Worm (Caenorhabditis elegans) whole organism, young adult: ENCODE data around the gene F55G11.1.

ENCODE experiments used
- D2030.7 ChIP-seq: fragments of 200-800 bp; sonication (Bioruptor generic); IDR thresholded peaks from 2 replicates; pipeline ENCODE4 v1.3.6; 2022; ENCODE audit warnings: missing genetic modification reagents, missing genetic modification characterization, missing compliant biosample characterization
- F22D6.2 ChIP-seq: sonication (generic microtip); optimal IDR thresholded peaks from 2 replicates; lab custom pipeline; 2016; ENCODE audit warnings: mild to moderate bottlenecking, missing genetic modification characterization, missing compliant biosample characterization
- T07F8.4 ChIP-seq: sonication (generic microtip); optimal IDR thresholded peaks from 2 replicates; lab custom pipeline; 2016; ENCODE audit warnings: mild to moderate bottlenecking, missing genetic modification characterization, moderate library complexity, missing compliant biosample characterization
- Y53G8AR.9 ChIP-seq: fragments of 200-800 bp; sonication (Bioruptor generic); conservative IDR thresholded peaks from 2 replicates; pipeline ENCODE4 v1.3.6; 2022; ENCODE audit warnings: missing genetic modification reagents, missing genetic modification characterization, missing compliant biosample characterization
- Y67H2A.10 ChIP-seq: fragments of 200-800 bp; sonication (Bioruptor generic); conservative IDR thresholded peaks from 2 replicates; pipeline ENCODE4 v1.3.6; 2022; ENCODE audit warnings: missing genetic modification reagents, missing genetic modification characterization, missing compliant biosample characterization
- Y79H2A.3 ChIP-seq: fragments of 200-800 bp; sonication (Bioruptor generic); conservative IDR thresholded peaks from 2 replicates; pipeline ENCODE4 v1.3.6; 2022; ENCODE audit warnings: missing genetic modification reagents, missing genetic modification characterization, missing compliant biosample characterization
- ama-1 ChIP-seq, 3 experiments: fragments of 150-350 bp in 1 of 3; sonication (generic microtip) in 2 of 3; optimal IDR thresholded peaks; 2 replicates each; lab custom pipeline; 2014 to 2018; ENCODE audit warnings: missing biosample characterization in 2 of 3, missing genetic modification characterization in 2 of 3, missing genetic modification reagents in 2 of 3
- bed-1 ChIP-seq: fragments of 200-800 bp; sonication (Bioruptor generic); IDR thresholded peaks from 2 replicates; pipeline ENCODE4 v1.3.6; 2022; ENCODE audit warnings: missing genetic modification reagents, missing genetic modification characterization, missing compliant biosample characterization
- chd-7 ChIP-seq: sonication (generic microtip); optimal IDR thresholded peaks from 2 replicates; lab custom pipeline; 2016; ENCODE audit warnings: mild to moderate bottlenecking, missing genetic modification characterization, moderate library complexity, missing compliant biosample characterization
- egl-44 ChIP-seq: fragments of 200-800 bp; sonication (Bioruptor generic); IDR thresholded peaks from 2 replicates; pipeline ENCODE4 v1.3.6; 2022; ENCODE audit warnings: missing genetic modification reagents, missing genetic modification characterization, missing compliant biosample characterization
- hmg-20 ChIP-seq: fragments of 200-800 bp; sonication (Bioruptor generic); IDR thresholded peaks from 2 replicates; pipeline ENCODE4 v1.3.6; 2022; ENCODE audit warnings: missing genetic modification reagents, missing genetic modification characterization, missing compliant biosample characterization
- let-607 ChIP-seq, 2 experiments: fragments of 200-800 bp in 1 of 2; sonication (Bioruptor generic) in 1 of 2; sonication (generic microtip) in 1 of 2; optimal IDR thresholded peaks; 2 replicates each; lab custom pipeline; 2016 to 2018; ENCODE audit warnings: mild to moderate bottlenecking in 2 of 2, missing compliant biosample characterization in 2 of 2, missing genetic modification characterization in 2 of 2, moderate library complexity in 2 of 2, missing genotype in 1 of 2
- lin-35 ChIP-seq, 3 experiments: fragments of 150-350 bp in 2 of 3; sonication (generic microtip) in 1 of 3; optimal IDR thresholded peaks; 2 replicates each; lab custom pipeline; 2014 to 2018; ENCODE audit warnings: missing biosample characterization in 3 of 3, missing genetic modification characterization in 3 of 3, missing genetic modification reagents in 3 of 3
- lin-54 ChIP-seq: fragments of 200-800 bp; sonication (Bioruptor generic); optimal IDR thresholded peaks from 2 replicates; lab custom pipeline; 2018; ENCODE audit warnings: mild to moderate bottlenecking, missing genetic modification characterization, missing compliant biosample characterization
- lir-1 ChIP-seq: fragments of 200-800 bp; sonication (Bioruptor generic); conservative IDR thresholded peaks from 2 replicates; pipeline ENCODE4 v1.3.6; 2022; ENCODE audit warnings: missing genetic modification reagents, missing genetic modification characterization, missing compliant biosample characterization
- lsy-27 ChIP-seq: sonication (generic microtip); optimal IDR thresholded peaks from 2 replicates; lab custom pipeline; 2017; ENCODE audit warnings: missing genetic modification characterization, mild to moderate bottlenecking, missing compliant biosample characterization, antibody characterized with exemption, missing genotype, borderline replicate concordance; ENCODE audit not compliant: insufficient read depth
- madf-10 ChIP-seq: sonication (generic microtip); optimal IDR thresholded peaks from 2 replicates; lab custom pipeline; 2016; ENCODE audit warnings: mild to moderate bottlenecking, missing genetic modification characterization, missing compliant biosample characterization
- nfya-1 ChIP-seq: sonication (generic microtip); optimal IDR thresholded peaks from 2 replicates; lab custom pipeline; 2017; ENCODE audit warnings: antibody characterized with exemption, missing compliant biosample characterization, missing genetic modification characterization, borderline replicate concordance; ENCODE audit not compliant: insufficient read depth
- nfyb-1 ChIP-seq: fragments of 200-800 bp; sonication (Bioruptor generic); IDR thresholded peaks from 2 replicates; pipeline ENCODE4 v1.3.6; 2022; ENCODE audit warnings: missing genetic modification reagents, missing genetic modification characterization, missing compliant biosample characterization
- nhr-80 ChIP-seq: sonication (generic microtip); optimal IDR thresholded peaks from 2 replicates; lab custom pipeline; 2016; ENCODE audit warnings: missing genetic modification characterization, missing compliant biosample characterization
- sdz-38 ChIP-seq: sonication (generic microtip); optimal IDR thresholded peaks from 2 replicates; lab custom pipeline; 2016; ENCODE audit warnings: missing genotype, missing genetic modification characterization, missing compliant biosample characterization
- tlf-1 ChIP-seq: fragments of 200-800 bp; sonication (Bioruptor generic); optimal IDR thresholded peaks from 2 replicates; lab custom pipeline; 2018; ENCODE audit warnings: mild to moderate bottlenecking, missing genetic modification characterization, missing compliant biosample characterization
- unc-130 ChIP-seq: sonication (generic microtip); optimal IDR thresholded peaks from 2 replicates; lab custom pipeline; 2016; ENCODE audit warnings: missing genetic modification reagents, missing genetic modification characterization, missing compliant biosample characterization
- xnd-1 ChIP-seq: sonication (generic microtip); optimal IDR thresholded peaks from 2 replicates; lab custom pipeline; 2016; ENCODE audit warnings: missing genotype, missing genetic modification reagents, missing genetic modification characterization, missing compliant biosample characterization
- zim-3 ChIP-seq: sonication (generic microtip); optimal IDR thresholded peaks from 2 replicates; lab custom pipeline; 2017; ENCODE audit warnings: mild to moderate bottlenecking, missing genetic modification characterization, moderate library complexity, missing compliant biosample characterization
- ztf-22 ChIP-seq: fragments of 200-800 bp; sonication (Bioruptor generic); optimal IDR thresholded peaks from 2 replicates; lab custom pipeline; 2018; ENCODE audit warnings: mild to moderate bottlenecking, missing genetic modification characterization, moderate library complexity, missing compliant biosample characterization
- ztf-6 ChIP-seq: fragments of 200-800 bp; sonication (Bioruptor generic); IDR thresholded peaks from 2 replicates; pipeline ENCODE4 v1.3.6; 2022; ENCODE audit warnings: missing genetic modification reagents, missing genetic modification characterization, missing compliant biosample characterization

F55G11.1 gene

ce11 chrIV:12941254-12941653, 5.1 kb downstream of the F55G11.1 start, which contains the start of gene dod-24:
Gene dod-24, minus strand, starts transcription at chrIV:12941354.
- no peak for TF ChIP-seq ztf-22 (GFP tag; lab: Kevin White, UChicago)
- no peak for TF ChIP-seq nfya-1 (tag; lab: Kevin White, UChicago)
- no peak for TF ChIP-seq Y67H2A.10 (GFP tag; lab: Robert Waterston, UW)
- no peak for TF ChIP-seq ama-1 (optimal IDR thresholded peaks at IDR 0.05; lab: Kevin White, UChicago)
- no peak for TF ChIP-seq ama-1 (GFP tag; optimal IDR thresholded peaks at IDR 0.05; lab: Kevin White, UChicago)
- TF ChIP-seq madf-10 (tag; lab: Kevin White, UChicago): no peak
- no peak for TF ChIP-seq sdz-38 (tag; lab: Kevin White, UChicago)
- no peak for TF ChIP-seq D2030.7 (GFP tag; lab: Robert Waterston, UW)
- TF ChIP-seq xnd-1 (tag; lab: Kevin White, UChicago): no peak
- TF ChIP-seq zim-3 (tag; lab: Kevin White, UChicago): no peak
- TF ChIP-seq bed-1 (GFP tag; lab: Robert Waterston, UW): no peak
- TF ChIP-seq lsy-27 (tag; lab: Kevin White, UChicago): no peak
- no peak for TF ChIP-seq tlf-1 (GFP tag; lab: Kevin White, UChicago)
- no peak for TF ChIP-seq Y53G8AR.9
- no peak for TF ChIP-seq unc-130 (GFP tag; lab: Kevin White, UChicago)
- TF ChIP-seq chd-7 (tag; lab: Kevin White, UChicago): no peak
- no peak for TF ChIP-seq ztf-6 (GFP tag; lab: Robert Waterston, UW)
- TF ChIP-seq nhr-80 (tag; lab: Kevin White, UChicago): no peak

- TF ChIP-seq nhr-80 (tag; lab: Kevin White, UChicago) (peak; percentile 69), egl-44 (GFP tag; lab: Robert Waterston, UW) (no peak), Y79H2A.3 (GFP tag; lab: Robert Waterston, UW) (no peak), nfyb-1 (GFP tag; lab: Robert Waterston, UW) (peak; percentile 78)
These were observed 10.1 kb downstream of the F55G11.1 start, which contains the start of the genes cld-1 and dod-21 for ce11 chrIV:12936221-12936776. Gene cld-1, minus strand, starts transcription at chrIV:12936271. Gene dod-21, plus strand, starts transcription at chrIV:12936738.

ce11 chrIV:12926639-12927038, 19.7 kb downstream of the F55G11.1 start, which contains the start of gene srlf-5:
Gene srlf-5, minus strand, starts transcription at chrIV:12926739.
- no peak for TF ChIP-seq lin-35 (GFP tag; optimal IDR thresholded peaks at IDR 0.05; lab: Kevin White, UChicago)
- no peak for TF ChIP-seq let-607 (tag; optimal IDR thresholded peaks at IDR 0.05; lab: Kevin White, UChicago)
- no peak for TF ChIP-seq lir-1 (GFP tag; lab: Robert Waterston, UW)

ce11 chrIV:12924332-12924731, 22.1 kb downstream of the F55G11.1 start, which contains the start of gene srlf-4:
Gene srlf-4, minus strand, starts transcription at chrIV:12924432.
- TF ChIP-seq lin-54 (GFP tag; lab: Kevin White, UChicago) (no peak), F22D6.2 (tag; lab: Kevin White, UChicago) (no peak), bed-1 (GFP tag; lab: Robert Waterston, UW) (0 out of 2 replicates have a peak, but pooled peaks have one; percentile 34)
- TF ChIP-seq, all 124 proteins: peak for 1

ce11 chrIV:12921027-12921426, 25.4 kb downstream of the F55G11.1 start, which contains the start of gene C32H11.4:
Gene C32H11.4, plus strand, starts transcription at chrIV:12921264.
- TF ChIP-seq T07F8.4 (tag; lab: Kevin White, UChicago): no peak
- TF ChIP-seq hmg-20 (GFP tag; lab: Robert Waterston, UW): no peak
- peak; percentile 32 for TF ChIP-seq nhr-80 (tag; lab: Kevin White, UChicago)
